Worm (Caenorhabditis elegans) whole organism, late embryonic: ENCODE measurements around the gene C24F3.2.

ENCODE experiments used
- F13H6.1 ChIP-seq: sonication (generic microtip); optimal IDR thresholded peaks from 2 replicates; lab custom pipeline; 2016; ENCODE audit warnings: missing genetic modification characterization, missing compliant biosample characterization
- K09A11.1 ChIP-seq: sonication (generic microtip); optimal IDR thresholded peaks from 2 replicates; lab custom pipeline; 2017; ENCODE audit warnings: antibody characterized with exemption, mild to moderate bottlenecking, missing genetic modification characterization, missing compliant biosample characterization; ENCODE audit not compliant: insufficient read depth
- T23F11.4 ChIP-seq: fragments of 200-800 bp; sonication (Bioruptor generic); optimal IDR thresholded peaks from 2 replicates; lab custom pipeline; 2018; ENCODE audit warnings: mild to moderate bottlenecking, missing genetic modification characterization, missing compliant biosample characterization
- ahr-1 ChIP-seq: sonication (generic microtip); optimal IDR thresholded peaks from 2 replicates; lab custom pipeline; 2016; ENCODE audit warnings: missing genetic modification characterization, missing compliant biosample characterization
- ceh-14 ChIP-seq: sonication (generic microtip); optimal IDR thresholded peaks from 2 replicates; lab custom pipeline; 2016; ENCODE audit warnings: missing genotype, missing genetic modification characterization, missing compliant biosample characterization
- ceh-18 ChIP-seq: sonication (generic microtip); optimal IDR thresholded peaks from 2 replicates; lab custom pipeline; 2016; ENCODE audit warnings: missing genetic modification characterization, missing compliant biosample characterization
- ceh-19 ChIP-seq: fragments of 200-800 bp; sonication (Bioruptor generic); optimal IDR thresholded peaks from 2 replicates; lab custom pipeline; 2018; ENCODE audit warnings: mild to moderate bottlenecking, missing genetic modification characterization, missing compliant biosample characterization
- ceh-2 ChIP-seq: sonication (generic microtip); optimal IDR thresholded peaks from 2 replicates; lab custom pipeline; 2016; ENCODE audit warnings: missing genotype, missing genetic modification characterization, missing compliant biosample characterization
- ceh-24 ChIP-seq: sonication (generic microtip); optimal IDR thresholded peaks from 2 replicates; lab custom pipeline; 2016; ENCODE audit warnings: mild to moderate bottlenecking, missing genetic modification characterization, missing compliant biosample characterization
- ceh-30 ChIP-seq: fragments of 150-350 bp; optimal IDR thresholded peaks from 2 replicates; lab custom pipeline; 2014; ENCODE audit warnings: missing biosample characterization, missing genetic modification characterization
- ceh-34 ChIP-seq: sonication (generic microtip); optimal IDR thresholded peaks from 2 replicates; lab custom pipeline; 2016; ENCODE audit warnings: mild to moderate bottlenecking, missing genetic modification characterization, missing compliant biosample characterization
- ceh-9 ChIP-seq: sonication (generic microtip); optimal IDR thresholded peaks from 2 replicates; lab custom pipeline; 2016; ENCODE audit warnings: mild to moderate bottlenecking, missing genetic modification characterization, inconsistent platforms, missing compliant biosample characterization
- che-1 ChIP-seq: sonication (generic microtip); optimal IDR thresholded peaks from 2 replicates; lab custom pipeline; 2016; ENCODE audit warnings: mild to moderate bottlenecking, missing genetic modification characterization, missing compliant biosample characterization
- dmd-4 ChIP-seq: sonication (generic microtip); optimal IDR thresholded peaks from 2 replicates; lab custom pipeline; 2016; ENCODE audit warnings: borderline replicate concordance, missing genetic modification characterization, missing compliant biosample characterization
- dve-1 ChIP-seq: sonication (generic microtip); optimal IDR thresholded peaks from 2 replicates; lab custom pipeline; 2017; ENCODE audit warnings: antibody characterized with exemption, mild to moderate bottlenecking, missing genetic modification characterization, missing compliant biosample characterization
- elt-2 ChIP-seq: sonication (generic microtip); optimal IDR thresholded peaks from 2 replicates; lab custom pipeline; 2016; ENCODE audit warnings: missing genetic modification reagents, missing genetic modification characterization, missing compliant biosample characterization
- elt-4 ChIP-seq: sonication (generic microtip); optimal IDR thresholded peaks from 2 replicates; lab custom pipeline; 2016; ENCODE audit warnings: missing genetic modification characterization, missing compliant biosample characterization
- ets-4 ChIP-seq: sonication (generic microtip); optimal IDR thresholded peaks from 2 replicates; lab custom pipeline; 2016; ENCODE audit warnings: missing genetic modification characterization, missing compliant biosample characterization
- eyg-1 ChIP-seq: sonication (generic microtip); optimal IDR thresholded peaks from 2 replicates; lab custom pipeline; 2016; ENCODE audit warnings: missing genotype, missing genetic modification characterization, missing compliant biosample characterization
- fax-1 ChIP-seq: sonication (generic microtip); optimal IDR thresholded peaks from 2 replicates; lab custom pipeline; 2016; ENCODE audit warnings: missing genotype, missing genetic modification characterization, missing compliant biosample characterization
- fkh-10 ChIP-seq: fragments of 150-350 bp; optimal IDR thresholded peaks from 2 replicates; lab custom pipeline; 2014; ENCODE audit warnings: missing biosample characterization, missing genetic modification reagents, missing genetic modification characterization
- fkh-6 ChIP-seq: sonication (generic microtip); optimal IDR thresholded peaks from 2 replicates; lab custom pipeline; 2016; ENCODE audit warnings: missing genetic modification characterization, missing compliant biosample characterization
- gmeb-2 ChIP-seq: sonication (generic microtip); optimal IDR thresholded peaks from 2 replicates; lab custom pipeline; 2016; ENCODE audit warnings: missing genetic modification characterization, inconsistent platforms, missing compliant biosample characterization
- hlh-6 ChIP-seq: sonication (generic microtip); optimal IDR thresholded peaks from 2 replicates; lab custom pipeline; 2016; ENCODE audit warnings: missing genotype, missing genetic modification characterization, missing compliant biosample characterization
- lin-11 ChIP-seq: fragments of 200-800 bp; sonication (Bioruptor generic); optimal IDR thresholded peaks from 2 replicates; lab custom pipeline; 2018; ENCODE audit warnings: mild to moderate bottlenecking, missing genetic modification characterization, missing compliant biosample characterization
- nfya-1 ChIP-seq: sonication (generic microtip); optimal IDR thresholded peaks from 2 replicates; lab custom pipeline; 2017; ENCODE audit warnings: missing genetic modification characterization, mild to moderate bottlenecking, missing compliant biosample characterization, antibody characterized with exemption, moderate library complexity
- nhr-11 ChIP-seq: fragments of 150-350 bp; optimal IDR thresholded peaks from 2 replicates; lab custom pipeline; 2014; ENCODE audit warnings: missing biosample characterization, missing genetic modification characterization
- nhr-232 ChIP-seq: sonication (generic microtip); optimal IDR thresholded peaks from 2 replicates; lab custom pipeline; 2016; ENCODE audit warnings: missing genetic modification characterization, missing compliant biosample characterization
- npax-4 ChIP-seq: sonication (generic microtip); optimal IDR thresholded peaks from 2 replicates; lab custom pipeline; 2016; ENCODE audit warnings: missing genetic modification characterization, missing compliant biosample characterization
- pha-2 ChIP-seq: sonication (generic microtip); optimal IDR thresholded peaks from 2 replicates; lab custom pipeline; 2017; ENCODE audit warnings: mild to moderate bottlenecking, missing genetic modification characterization, missing compliant biosample characterization
- pqm-1 ChIP-seq: sonication (generic microtip); optimal IDR thresholded peaks from 2 replicates; lab custom pipeline; 2016; ENCODE audit warnings: missing genetic modification characterization, missing compliant biosample characterization
- ref-2 ChIP-seq: sonication (generic microtip); optimal IDR thresholded peaks from 2 replicates; lab custom pipeline; 2016; ENCODE audit warnings: missing genetic modification characterization, missing compliant biosample characterization
- sdc-2 ChIP-seq: sonication (generic microtip); optimal IDR thresholded peaks from 2 replicates; lab custom pipeline; 2016; ENCODE audit warnings: missing genotype, missing genetic modification characterization, missing compliant biosample characterization
- sox-2 ChIP-seq: fragments of 200-800 bp; sonication (Bioruptor generic); IDR thresholded peaks from 2 replicates; pipeline ENCODE4 v1.3.6; 2022; ENCODE audit warnings: missing genetic modification reagents, missing genetic modification characterization, missing compliant biosample characterization
- sox-4 ChIP-seq: sonication (generic microtip); optimal IDR thresholded peaks from 2 replicates; lab custom pipeline; 2017; ENCODE audit warnings: mild to moderate bottlenecking, missing genetic modification characterization, inconsistent platforms, missing compliant biosample characterization
- syd-9 ChIP-seq: sonication (generic microtip); optimal IDR thresholded peaks from 2 replicates; lab custom pipeline; 2016; ENCODE audit warnings: mild to moderate bottlenecking, missing genetic modification characterization, moderate library complexity, missing compliant biosample characterization
- tbx-2 ChIP-seq: sonication (generic microtip); optimal IDR thresholded peaks from 2 replicates; lab custom pipeline; 2016; ENCODE audit warnings: missing genetic modification characterization, missing compliant biosample characterization
- unc-3 ChIP-seq, 2 experiments: fragments of 200-800 bp in 1 of 2; sonication (Bioruptor generic) in 1 of 2; sonication (generic microtip) in 1 of 2; conservative IDR thresholded peaks in 1 of 2; optimal IDR thresholded peaks in 1 of 2; 2 replicates each; pipeline versions ENCODE4 v1.3.6 to Lab custom; 2016 to 2022; ENCODE audit warnings: missing compliant biosample characterization in 2 of 2, missing genetic modification characterization in 2 of 2, missing genetic modification reagents in 1 of 2
- unc-86 ChIP-seq: sonication (generic microtip); optimal IDR thresholded peaks from 2 replicates; lab custom pipeline; 2016; ENCODE audit warnings: missing genetic modification characterization, missing compliant biosample characterization
- zip-5 ChIP-seq: sonication (generic microtip); optimal IDR thresholded peaks from 2 replicates; lab custom pipeline; 2016; ENCODE audit warnings: missing genetic modification characterization, missing compliant biosample characterization
- ztf-16 ChIP-seq: sonication (generic microtip); optimal IDR thresholded peaks from 2 replicates; lab custom pipeline; 2017; ENCODE audit warnings: missing genetic modification characterization, missing compliant biosample characterization

C24F3.2 gene

ce11 chrIV:10227534-10227933 lies 5.2 kb downstream of the C24F3.2 start, which contains the start of gene F01G10.6:
F01G10.6 (minus strand) TSS chrIV:10227634.
- no peak for TF ChIP-seq eyg-1 (tag; lab: Kevin White, UChicago)
- no peak for TF ChIP-seq ceh-14 (tag; lab: Kevin White, UChicago)
- TF ChIP-seq elt-2 = no peak
- TF ChIP-seq ztf-16 (tag; lab: Kevin White, UChicago) = no peak
- no peak for TF ChIP-seq K09A11.1 (tag; lab: Kevin White, UChicago)
- TF ChIP-seq ref-2 (tag; lab: Kevin White, UChicago) = no peak
- no peak for TF ChIP-seq unc-3 (GFP tag; conservative IDR thresholded peaks at IDR 0.05; lab: Robert Waterston, UW)
- TF ChIP-seq unc-3 (tag; optimal IDR thresholded peaks at IDR 0.05; lab: Kevin White, UChicago) = no peak
- no peak for TF ChIP-seq zip-5
- no peak for TF ChIP-seq ceh-9 (tag; lab: Kevin White, UChicago)
- no peak for TF ChIP-seq ets-4 (tag; lab: Kevin White, UChicago)
- no peak for TF ChIP-seq hlh-6
- no peak for TF ChIP-seq ceh-34 (tag; lab: Kevin White, UChicago)
- no peak for TF ChIP-seq elt-4 (tag; lab: Kevin White, UChicago)
- no peak for TF ChIP-seq lin-11 (tag; lab: Kevin White, UChicago)
- no peak for TF ChIP-seq tbx-2 (tag; lab: Kevin White, UChicago)
- no peak for TF ChIP-seq sox-2 (GFP tag; lab: Robert Waterston, UW)
- TF ChIP-seq unc-86 (tag; lab: Kevin White, UChicago) = no peak

- TF ChIP-seq ceh-34 (tag; lab: Kevin White, UChicago) (no peak), nfya-1 (tag; lab: Kevin White, UChicago) (no peak), nhr-232 (tag; lab: Kevin White, UChicago) (no peak), ceh-24 (tag; lab: Kevin White, UChicago) (no peak), fkh-10 (no peak), ceh-14 (tag; lab: Kevin White, UChicago) (no peak), ahr-1 (tag; lab: Kevin White, UChicago) (no peak), pqm-1 (tag; lab: Kevin White, UChicago) (no peak), ceh-19 (no peak), ceh-30 (tag; lab: Kevin White, UChicago) (no peak), ceh-2 (tag; lab: Kevin White, UChicago) (no peak), dve-1 (tag; lab: Kevin White, UChicago) (no peak), F13H6.1 (tag; lab: Kevin White, UChicago) (no peak), gmeb-2 (tag; lab: Kevin White, UChicago) (no peak), npax-4 (no peak)
Observed at ce11 chrIV:10230971-10231370, 8.6 kb downstream of the C24F3.2 start, which contains the start of gene F01G10.5. F01G10.5 (minus strand) TSS chrIV:10231071.

- no peak for TF ChIP-seq pqm-1 (tag; lab: Kevin White, UChicago)
- no peak for TF ChIP-seq ceh-14 (tag; lab: Kevin White, UChicago)
- TF ChIP-seq ahr-1 (tag; lab: Kevin White, UChicago) = no peak
Observed at ce11 chrIV:10232456-10232855, 10.1 kb downstream of the C24F3.2 start, which contains the start of gene F01G10.4. F01G10.4 (minus strand) TSS chrIV:10232556.

- no peak for TF ChIP-seq syd-9 (tag; lab: Kevin White, UChicago)
- no peak for TF ChIP-seq pha-2 (tag; lab: Kevin White, UChicago)
- TF ChIP-seq fkh-6 = no peak
- TF ChIP-seq che-1 = no peak
- no peak for TF ChIP-seq ref-2 (tag; lab: Kevin White, UChicago)
- no peak for TF ChIP-seq sox-4 (tag; lab: Kevin White, UChicago)
- TF ChIP-seq dve-1 (tag; lab: Kevin White, UChicago) = no peak
- TF ChIP-seq nhr-11 (tag; lab: Kevin White, UChicago) = no peak
- TF ChIP-seq ceh-18 = no peak
- no peak for TF ChIP-seq npax-4
- no peak for TF ChIP-seq sdc-2 (tag; lab: Kevin White, UChicago)
- TF ChIP-seq dmd-4 (tag; lab: Kevin White, UChicago) = no peak
- TF ChIP-seq T23F11.4 (GFP tag; lab: Kevin White, UChicago) = no peak
- no peak for TF ChIP-seq eyg-1 (tag; lab: Kevin White, UChicago)
- TF ChIP-seq ceh-14 (tag; lab: Kevin White, UChicago) = no peak
- no peak for TF ChIP-seq fax-1 (tag; lab: Kevin White, UChicago)
- TF ChIP-seq ahr-1 (tag; lab: Kevin White, UChicago) = no peak
- no peak for TF ChIP-seq lin-11 (tag; lab: Kevin White, UChicago)
Observed at ce11 chrIV:10235279-10235829, 13.0 kb downstream of the C24F3.2 start, which contains the start of gene ech-9. ech-9 (minus strand) TSS chrIV:10235329.
